Fruit fly (Drosophila melanogaster) whole organism, adult: ENCODE measurements around the gene mgr.
A peak's percentile ranks its signal among the peaks of the same experiment; 100 is the strongest.

Experiments used
- CG11617 ChIP-seq: fragments of 200-800 bp; sonication (Bioruptor generic); optimal IDR thresholded peaks from 2 replicates; lab custom pipeline; 2017; ENCODE audit warnings: mild to moderate bottlenecking, missing biosample characterization, missing genetic modification reagents, missing genetic modification characterization
- CG12768 ChIP-seq: fragments of 200-800 bp; sonication (Bioruptor generic); optimal IDR thresholded peaks from 2 replicates; lab custom pipeline; 2017; ENCODE audit warnings: missing biosample characterization, missing genetic modification characterization, mild to moderate bottlenecking, moderate library complexity, missing genetic modification reagents
- CG14711 ChIP-seq: fragments of 200-800 bp; sonication (Bioruptor generic); optimal IDR thresholded peaks from 2 replicates; lab custom pipeline; 2018; ENCODE audit warnings: missing biosample characterization, mild to moderate bottlenecking, missing genetic modification characterization, moderate library complexity
- CG1620 ChIP-seq: fragments of 200-800 bp; sonication (Bioruptor generic); optimal IDR thresholded peaks from 2 replicates; lab custom pipeline; 2016; ENCODE audit warnings: missing biosample characterization, missing genetic modification characterization
- CG33017 ChIP-seq: fragments of 200-800 bp; sonication (Bioruptor generic); optimal IDR thresholded peaks from 2 replicates; lab custom pipeline; 2018; ENCODE audit warnings: missing biosample characterization, mild to moderate bottlenecking, missing genetic modification characterization, moderate library complexity
- CG5204 ChIP-seq: fragments of 200-800 bp; sonication (Bioruptor generic); optimal IDR thresholded peaks from 2 replicates; lab custom pipeline; 2016; ENCODE audit warnings: missing biosample characterization, missing genetic modification characterization
- CG7045 ChIP-seq: fragments of 200-800 bp; sonication (Bioruptor generic); optimal IDR thresholded peaks from 2 replicates; lab custom pipeline; 2017; ENCODE audit warnings: missing biosample characterization, mild to moderate bottlenecking, missing genetic modification characterization
- CG7101 ChIP-seq: fragments of 200-800 bp; sonication (Bioruptor generic); optimal IDR thresholded peaks from 2 replicates; lab custom pipeline; 2018; ENCODE audit warnings: missing biosample characterization, mild to moderate bottlenecking, missing genetic modification characterization, moderate library complexity
- Clk ChIP-seq: fragments of 200-800 bp; sonication (Bioruptor generic); optimal IDR thresholded peaks from 2 replicates; lab custom pipeline; 2017; ENCODE audit warnings: missing biosample characterization, missing genetic modification characterization
- Crg-1 ChIP-seq: fragments of 200-800 bp; sonication (Bioruptor generic); optimal IDR thresholded peaks from 2 replicates; lab custom pipeline; 2016; ENCODE audit warnings: missing biosample characterization, missing genetic modification characterization
- Hr96 ChIP-seq: fragments of 200-800 bp; sonication (Bioruptor generic); optimal IDR thresholded peaks from 2 replicates; lab custom pipeline; 2016; ENCODE audit warnings: missing biosample characterization, missing genetic modification characterization
- Mnt ChIP-seq: fragments of 200-800 bp; sonication (Bioruptor generic); optimal IDR thresholded peaks from 2 replicates; lab custom pipeline; 2016; ENCODE audit warnings: missing biosample characterization, mild to moderate bottlenecking, missing genetic modification characterization
- bab1 ChIP-seq: fragments of 200-800 bp; sonication (Bioruptor generic); optimal IDR thresholded peaks from 3 replicates; lab custom pipeline; 2019; ENCODE audit warnings: missing biosample characterization, mild to moderate bottlenecking, missing genetic modification characterization, moderate library complexity
- cic ChIP-seq: fragments of 200-800 bp; sonication (Bioruptor generic); optimal IDR thresholded peaks from 2 replicates; lab custom pipeline; 2017; ENCODE audit warnings: missing biosample characterization, mild to moderate bottlenecking, missing genetic modification characterization, moderate library complexity
- cnc ChIP-seq, 2 experiments: fragments of >200 bp; optimal IDR thresholded peaks; 2 replicates each; lab custom pipeline; 2017
- kay ChIP-seq: fragments of 200-800 bp; sonication (Bioruptor generic); peaks from one replicate; lab custom pipeline; 2016; ENCODE audit warnings: missing biosample characterization, missing genetic modification characterization, borderline replicate concordance
- ovo ChIP-seq: fragments of 200-800 bp; sonication (Bioruptor generic); optimal IDR thresholded peaks from 2 replicates; lab custom pipeline; 2016; ENCODE audit warnings: missing biosample characterization, missing genetic modification characterization
- pad ChIP-seq: fragments of 200-800 bp; sonication (Bioruptor generic); optimal IDR thresholded peaks from 3 replicates; lab custom pipeline; 2017; ENCODE audit warnings: missing biosample characterization, missing genetic modification characterization, mild to moderate bottlenecking, moderate library complexity, missing genetic modification reagents
- tj ChIP-seq: fragments of 200-800 bp; sonication (Bioruptor generic); optimal IDR thresholded peaks from 3 replicates; lab custom pipeline; 2017; ENCODE audit warnings: missing biosample characterization, mild to moderate bottlenecking, missing genetic modification characterization, moderate library complexity
- toe ChIP-seq: fragments of 200-800 bp; sonication (Bioruptor generic); optimal IDR thresholded peaks from 2 replicates; lab custom pipeline; 2016; ENCODE audit warnings: missing biosample characterization, missing genetic modification characterization

The mgr gene

DNA sequence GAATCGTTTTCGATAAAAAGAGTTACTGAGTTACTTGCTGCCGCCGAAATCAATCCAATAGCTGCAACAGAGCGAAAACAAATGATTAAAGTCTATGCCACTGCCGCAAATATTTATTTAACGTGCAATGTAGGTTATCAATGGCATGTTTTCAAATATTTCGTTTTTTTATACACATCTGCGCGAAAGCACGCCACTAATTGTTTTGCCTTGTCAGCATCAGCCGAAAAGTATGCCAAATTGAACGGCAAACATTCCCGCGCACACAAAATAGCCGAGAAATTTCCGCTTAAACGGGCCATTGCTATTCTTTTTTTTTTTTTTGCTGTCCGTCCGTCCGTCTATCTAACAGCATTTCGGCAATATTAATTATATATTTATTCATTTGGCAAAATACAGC is 42.4 kb upstream of the mgr start:
- TF ChIP-seq bab1: no peak
- no peak for TF ChIP-seq CG11617 (GFP tag; lab: Kevin White, UChicago)
- no peak for TF ChIP-seq Clk (GFP tag; lab: Kevin White, UChicago)
- TF ChIP-seq CG7045 (GFP tag; lab: Kevin White, UChicago): no peak
- no peak for TF ChIP-seq CG1620 (GFP tag; lab: Kevin White, UChicago)
- no peak for TF ChIP-seq cnc (optimal IDR thresholded peaks at IDR 0.05; lab: Kevin White, UChicago)
- TF ChIP-seq CG14711 (tag; lab: Kevin White, UChicago): no peak
- no peak for TF ChIP-seq CG33017 (tag; lab: Kevin White, UChicago)
- TF ChIP-seq CG12768: no peak
- no peak for TF ChIP-seq Hr96 (GFP tag; lab: Kevin White, UChicago)
- TF ChIP-seq cic (GFP tag; lab: Kevin White, UChicago): no peak
- no peak for TF ChIP-seq CG7101
- TF ChIP-seq Crg-1 (GFP tag; lab: Kevin White, UChicago): no peak
- no peak for TF ChIP-seq tj (GFP tag; lab: Kevin White, UChicago)
- TF ChIP-seq pad: no peak
- TF ChIP-seq Mnt: no peak
- no peak for TF ChIP-seq kay (GFP tag; lab: Kevin White, UChicago)
- TF ChIP-seq ovo (GFP tag; lab: Kevin White, UChicago): no peak
- no peak for TF ChIP-seq toe (GFP tag; lab: Kevin White, UChicago)
- TF ChIP-seq CG5204: no peak

DNA sequence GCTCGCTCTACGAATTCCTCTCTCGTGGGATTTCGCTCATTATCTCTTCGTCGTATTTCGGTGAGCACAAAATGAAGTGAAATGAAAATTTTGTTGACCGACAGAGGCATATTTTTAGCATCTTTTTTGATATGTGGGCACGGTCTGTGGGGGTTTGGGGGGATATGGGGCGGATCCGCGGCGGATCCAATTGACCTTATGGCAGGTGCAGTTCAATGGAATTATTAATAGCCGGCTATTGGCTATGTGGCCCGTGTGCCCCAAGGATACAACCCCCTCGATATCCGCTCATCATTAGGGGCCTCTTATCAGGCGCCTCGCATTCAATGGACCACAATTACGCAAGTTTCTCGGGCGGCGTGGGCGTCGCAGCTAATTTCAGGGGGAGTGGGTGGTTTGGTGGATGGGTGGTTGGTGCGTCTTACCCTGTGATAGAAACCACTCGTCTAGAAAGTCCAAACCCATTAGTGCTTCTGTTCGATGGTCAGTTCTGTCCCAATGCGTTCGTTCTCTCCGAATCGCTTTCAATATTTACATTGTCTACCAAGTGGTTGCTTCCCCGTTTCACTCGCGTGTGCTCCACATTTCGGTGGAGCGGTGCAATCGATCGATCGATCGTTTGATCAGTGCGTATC is 41.6 kb upstream of the mgr start, which contains the start of gene sals:
Gene sals, minus strand, starts transcription at position 585 of the 635 bp plus-strand sequence.
- TF ChIP-seq toe (GFP tag; lab: Kevin White, UChicago) (no peak), CG7101 (no peak)

DNA sequence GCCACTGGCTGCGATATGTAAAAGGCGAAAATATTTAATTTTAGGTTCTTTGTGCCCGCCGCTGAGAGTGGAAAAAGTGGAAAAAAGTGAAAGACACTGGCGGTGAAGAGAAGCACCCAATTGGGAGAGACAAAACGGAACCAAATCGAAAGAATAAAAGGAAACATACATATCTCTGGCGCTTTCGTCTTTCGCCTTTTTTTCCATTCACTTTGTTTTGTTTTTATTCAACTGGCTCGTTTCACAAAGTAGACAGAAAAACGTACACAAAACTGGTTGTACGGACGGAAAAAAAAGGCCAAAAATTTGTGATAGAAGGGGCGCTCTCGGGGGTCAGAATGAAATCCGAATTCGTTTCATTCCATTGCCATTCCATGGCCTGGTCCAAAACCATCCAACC is 40.0 kb upstream of the mgr start:
- TF ChIP-seq CG11617 (GFP tag; lab: Kevin White, UChicago): no peak
- TF ChIP-seq kay (GFP tag; lab: Kevin White, UChicago): no peak
- no peak for TF ChIP-seq Clk (GFP tag; lab: Kevin White, UChicago)
- TF ChIP-seq CG7045 (GFP tag; lab: Kevin White, UChicago): no peak
- TF ChIP-seq CG7101: no peak
- TF ChIP-seq Crg-1 (GFP tag; lab: Kevin White, UChicago): no peak

DNA sequence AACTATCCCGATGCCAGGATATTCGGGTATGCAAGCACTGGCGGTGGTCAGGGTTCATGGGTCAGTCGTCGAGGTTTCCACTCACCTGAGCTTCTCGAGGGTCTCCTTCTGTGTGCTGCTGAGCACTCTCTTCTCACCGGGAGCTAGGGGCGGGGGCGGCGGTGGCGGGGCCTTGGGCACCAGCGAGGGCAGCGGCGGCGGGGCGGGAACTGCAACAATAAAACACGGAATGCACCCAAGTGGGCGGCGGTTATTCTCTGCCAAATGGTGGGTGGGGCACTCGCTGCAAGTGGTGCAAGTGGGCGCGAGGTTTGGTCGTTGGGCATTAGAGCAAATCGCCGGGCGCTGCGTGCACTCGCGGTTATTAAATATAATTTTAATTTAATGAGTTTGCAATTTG is 31.4 kb upstream of the mgr start:
- TF ChIP-seq CG1620 (GFP tag; lab: Kevin White, UChicago) (no peak), tj (GFP tag; lab: Kevin White, UChicago) (no peak), pad (no peak), ovo (GFP tag; lab: Kevin White, UChicago) (no peak), CG33017 (tag; lab: Kevin White, UChicago) (no peak), Hr96 (GFP tag; lab: Kevin White, UChicago) (no peak), toe (GFP tag; lab: Kevin White, UChicago) (no peak), Mnt (no peak), Clk (GFP tag; lab: Kevin White, UChicago) (no peak), CG14711 (tag; lab: Kevin White, UChicago) (no peak), CG7045 (GFP tag; lab: Kevin White, UChicago) (no peak), cnc (optimal IDR thresholded peaks at IDR 0.05; lab: Kevin White, UChicago) (no peak)

DNA sequence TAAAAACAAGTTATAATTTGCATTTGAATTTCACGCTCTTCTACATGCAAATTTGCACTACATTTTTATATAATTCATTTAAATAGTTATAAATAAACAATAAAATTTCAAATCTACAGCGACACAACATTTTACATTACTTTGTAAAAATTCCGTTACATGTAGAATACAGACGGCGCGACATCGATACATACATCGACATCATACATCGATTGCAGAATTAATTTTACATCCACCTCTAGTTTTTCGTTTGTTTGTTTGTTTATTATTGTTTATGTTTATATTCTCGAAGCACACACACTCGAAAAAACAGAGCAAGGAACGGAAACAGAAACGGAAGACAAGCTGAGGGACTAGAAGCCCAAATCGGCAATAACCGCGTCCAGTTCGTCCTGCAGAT is 27.9 kb upstream of the mgr start, which contains the start of gene CG17230:
Gene CG17230, plus strand, starts transcription at position 258 of the 400 bp plus-strand sequence.
- TF ChIP-seq CG7045 (GFP tag; lab: Kevin White, UChicago) (no peak), pad (no peak), CG5204 (no peak), cnc (optimal IDR thresholded peaks at IDR 0.05; lab: Kevin White, UChicago) (no peak), ovo (GFP tag; lab: Kevin White, UChicago) (no peak), Crg-1 (GFP tag; lab: Kevin White, UChicago) (no peak), Mnt (no peak), tj (GFP tag; lab: Kevin White, UChicago) (no peak), Hr96 (GFP tag; lab: Kevin White, UChicago) (no peak), CG1620 (GFP tag; lab: Kevin White, UChicago) (no peak), CG7101 (no peak), bab1 (no peak), CG12768 (no peak)

DNA sequence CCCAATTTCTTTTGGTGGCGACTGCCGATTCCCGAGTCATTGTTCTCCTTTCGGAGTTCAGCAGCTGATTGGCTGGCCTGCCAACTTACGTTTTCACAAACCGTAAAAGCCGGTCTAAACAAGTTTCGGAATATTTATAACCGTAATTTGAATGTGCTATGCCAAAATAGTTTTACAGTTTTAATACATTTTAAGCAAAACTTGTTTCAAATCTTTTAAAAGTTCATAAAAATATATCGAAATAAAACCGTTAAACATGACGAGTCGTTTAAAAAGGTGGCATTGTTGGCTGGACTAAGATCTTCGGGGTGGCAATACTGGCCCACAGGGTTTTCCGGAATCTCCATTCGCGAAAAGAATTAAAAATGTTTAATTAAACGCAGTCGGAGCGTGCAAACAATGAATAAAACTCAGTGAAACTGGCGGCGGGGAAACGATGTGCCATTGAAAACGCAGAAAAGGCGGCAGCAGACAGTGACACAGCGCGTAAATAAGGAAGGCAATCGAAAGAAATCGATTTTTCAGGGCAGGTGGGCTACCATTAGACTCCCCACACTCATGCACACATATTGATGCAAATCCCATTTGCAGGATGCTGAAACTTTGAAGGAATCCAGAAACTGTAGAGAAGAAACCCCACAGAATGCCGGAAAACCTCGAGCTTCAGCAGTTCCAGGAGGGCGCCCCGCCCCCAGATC is 26.0 kb upstream of the mgr start, which contains the start of the genes Exd2 and CG5281:
Gene Exd2, minus strand, starts transcription at position 167 of the 698 bp plus-strand sequence.
Gene CG5281, plus strand, starts transcription at position 314 of the 698 bp plus-strand sequence.
- TF ChIP-seq Clk (GFP tag; lab: Kevin White, UChicago) (no peak), CG7045 (GFP tag; lab: Kevin White, UChicago) (no peak), toe (GFP tag; lab: Kevin White, UChicago) (no peak), bab1 (peak; percentile 18), Crg-1 (GFP tag; lab: Kevin White, UChicago) (no peak), CG7101 (peak; percentile 23), CG33017 (tag; lab: Kevin White, UChicago) (peak; percentile 11), Hr96 (GFP tag; lab: Kevin White, UChicago) (no peak), cnc (optimal IDR thresholded peaks at IDR 0.05; lab: Kevin White, UChicago) (no peak), ovo (GFP tag; lab: Kevin White, UChicago) (peak; percentile 46), kay (GFP tag; lab: Kevin White, UChicago) (no peak), CG1620 (GFP tag; lab: Kevin White, UChicago) (no peak), CG11617 (GFP tag; lab: Kevin White, UChicago) (peak; percentile 25), Mnt (peak; percentile 6), cic (GFP tag; lab: Kevin White, UChicago) (no peak), pad (no peak), CG5204 (no peak), CG14711 (tag; lab: Kevin White, UChicago) (peak; percentile 41), CG12768 (no peak), tj (GFP tag; lab: Kevin White, UChicago) (no peak)
